Worm (Caenorhabditis elegans) whole organism, L4 larva: ENCODE results near the gene sre-52.
A peak's percentile ranks its signal among the peaks of the same experiment; 100 is the strongest.

Experiments used
- aha-1 ChIP-seq: fragments of 150-350 bp; peaks from one replicate; lab custom pipeline; 2014; ENCODE audit warnings: missing biosample characterization, missing genetic modification characterization
- lin-15B ChIP-seq: fragments of 150-350 bp; sonication (generic microtip); optimal IDR thresholded peaks from 3 replicates; lab custom pipeline; 2014; ENCODE audit warnings: missing biosample characterization, missing genetic modification characterization
- nhr-102 ChIP-seq: sonication (generic microtip); optimal IDR thresholded peaks from 2 replicates; lab custom pipeline; 2016; ENCODE audit warnings: mild to moderate bottlenecking, missing genetic modification characterization, moderate library complexity, missing compliant biosample characterization
- unc-130 ChIP-seq: sonication (generic microtip); optimal IDR thresholded peaks from 2 replicates; lab custom pipeline; 2016; ENCODE audit warnings: missing genetic modification reagents, missing genetic modification characterization, missing compliant biosample characterization
- zag-1 ChIP-seq: fragments of 150-350 bp; optimal IDR thresholded peaks from 2 replicates; lab custom pipeline; 2014; ENCODE audit warnings: missing biosample characterization, missing genetic modification characterization
- zfp-2 ChIP-seq: sonication (generic microtip); optimal IDR thresholded peaks from 2 replicates; lab custom pipeline; 2016; ENCODE audit warnings: mild to moderate bottlenecking, missing genetic modification characterization, missing compliant biosample characterization

Gene sre-52

DNA sequence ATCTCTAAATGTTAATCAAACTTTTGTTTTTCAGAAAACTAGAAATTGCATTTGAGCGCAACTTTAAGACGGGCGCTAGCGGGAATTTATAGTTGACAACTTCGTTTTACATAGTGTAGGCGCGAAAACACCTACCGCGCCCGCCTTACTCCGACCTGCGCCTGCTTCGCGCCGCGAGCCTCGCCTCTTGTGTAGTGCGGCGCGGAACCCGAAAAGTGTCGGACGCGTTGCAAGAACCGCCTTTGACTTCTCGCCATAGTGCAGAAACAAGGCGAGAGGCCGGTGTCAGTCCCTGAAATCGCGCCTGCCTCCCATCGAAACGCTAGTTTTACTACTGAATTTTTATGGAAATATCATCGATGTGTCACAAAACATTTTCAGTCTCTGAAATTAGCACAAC is 50.3 kb downstream of the sre-52 start (continued):
- TF ChIP-seq lin-15B (no peak), zfp-2 (tag; lab: Kevin White, UChicago) (no peak)
- TF ChIP-seq, all 104 proteins: peak for 3

DNA sequence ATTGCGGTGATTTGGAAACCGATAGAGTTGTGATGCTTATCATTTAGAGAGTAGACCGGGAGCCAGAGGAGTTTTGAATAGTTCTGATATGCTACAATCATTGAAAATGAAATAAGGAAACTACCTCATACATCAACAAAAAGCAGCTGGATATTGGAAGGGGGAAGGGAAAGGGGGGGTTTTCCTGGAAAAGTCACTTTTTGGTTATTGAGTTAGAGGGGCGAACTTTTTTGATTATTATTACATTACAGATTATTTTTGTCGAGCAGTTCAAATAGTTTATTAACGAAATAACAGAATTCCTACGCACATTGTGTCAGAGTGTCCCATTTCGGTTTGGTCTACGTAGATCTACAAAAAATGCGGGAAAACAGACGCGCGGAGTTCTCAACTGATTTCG is 51.3 kb downstream of the sre-52 start, which contains the start of gene sre-42:
Gene sre-42, minus strand, starts transcription at position 101 of the 400 bp plus-strand sequence.
- TF ChIP-seq aha-1 (tag; lab: Kevin White, UChicago) (peak; percentile 18), zag-1 (no peak), nhr-102 (tag; lab: Kevin White, UChicago) (no peak)

DNA sequence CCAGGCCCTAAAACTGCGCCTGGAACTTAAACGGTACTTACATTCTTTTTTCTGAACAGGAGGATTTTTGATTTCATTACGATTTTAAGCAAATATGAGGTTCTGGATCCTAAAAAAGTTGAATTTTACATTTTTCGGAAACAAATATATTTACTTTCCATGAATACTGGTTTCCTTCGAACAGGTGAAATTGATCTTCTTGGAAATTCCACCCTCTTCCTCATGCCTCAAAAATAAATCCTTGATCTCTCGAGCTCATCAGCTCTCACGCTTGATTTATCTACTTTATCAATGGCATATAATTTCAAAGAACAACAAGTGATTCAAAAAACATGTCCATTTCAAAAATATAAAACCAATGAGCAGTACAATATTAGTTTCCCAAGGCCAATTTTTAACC is 52.0 kb downstream of the sre-52 start:
- TF ChIP-seq unc-130 (GFP tag; lab: Kevin White, UChicago) = no peak
- TF ChIP-seq, all 104 proteins: peak for 0
